Worm (Caenorhabditis elegans) whole organism, L4 larva: ENCODE measurements around the gene col-102.

Source experiments
- dmd-8 ChIP-seq: fragments of 200-800 bp; sonication (Bioruptor generic); IDR thresholded peaks from 2 replicates; pipeline ENCODE4 v1.3.6; 2022; ENCODE audit warnings: missing genetic modification characterization, missing compliant biosample characterization
- dve-1 ChIP-seq: sonication (generic microtip); optimal IDR thresholded peaks from 2 replicates; lab custom pipeline; 2017; ENCODE audit warnings: antibody characterized with exemption, mild to moderate bottlenecking, missing genetic modification characterization, missing compliant biosample characterization; ENCODE audit not compliant: insufficient read depth
- lin-38 ChIP-seq: fragments of 200-800 bp; sonication (Bioruptor generic); IDR thresholded peaks from 2 replicates; pipeline ENCODE4 v1.3.6; 2022; ENCODE audit warnings: missing genetic modification reagents, missing genetic modification characterization, missing compliant biosample characterization
- zag-1 ChIP-seq: fragments of 150-350 bp; optimal IDR thresholded peaks from 2 replicates; lab custom pipeline; 2014; ENCODE audit warnings: missing biosample characterization, missing genetic modification characterization

DNA sequence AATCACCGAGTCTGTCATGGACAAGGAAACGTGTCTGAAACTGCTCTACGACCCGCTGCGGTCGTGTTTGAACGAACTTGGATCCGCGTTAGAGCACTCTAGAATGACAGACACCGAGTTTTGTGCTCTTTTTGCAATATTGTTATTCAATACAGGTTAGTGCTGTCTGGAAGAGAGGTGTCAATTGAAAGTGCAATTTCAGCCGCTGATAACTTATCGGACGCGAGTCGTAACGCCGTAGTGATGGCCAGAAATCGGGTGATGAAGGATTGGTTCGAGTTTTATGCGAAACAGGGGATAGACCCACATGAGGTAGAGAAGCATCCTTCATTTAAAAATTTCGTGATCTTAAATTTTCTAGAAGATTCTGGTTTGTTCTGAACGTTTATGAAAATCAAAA lies 27.6 kb downstream of the col-102 start:
- TF ChIP-seq lin-38 (GFP tag; lab: Robert Waterston, UW) (no peak), zag-1 (tag; lab: Kevin White, UChicago) (no peak), dmd-8 (GFP tag; lab: Robert Waterston, UW) (no peak), dve-1 (no peak)
